Fruit fly (Drosophila melanogaster) whole organism, pupa: ENCODE data around the gene CG16710.

Experiments used
- CG10348 ChIP-seq: fragments of 200-800 bp; sonication (Bioruptor generic); IDR thresholded peaks from 2 replicates; pipeline ENCODE4 v1.3.6; 2022; ENCODE audit warnings: missing biosample characterization, missing genetic modification characterization
- CG12605 ChIP-seq: fragments of 200-800 bp; sonication (Bioruptor generic); IDR thresholded peaks from 2 replicates; pipeline ENCODE4 v1.3.6; 2022; ENCODE audit warnings: missing biosample characterization, missing genetic modification characterization
- CG13204 ChIP-seq: fragments of 200-800 bp; sonication (Bioruptor generic); optimal IDR thresholded peaks from 2 replicates; lab custom pipeline; 2018; ENCODE audit warnings: missing biosample characterization, mild to moderate bottlenecking, missing genetic modification characterization, moderate library complexity
- CG14655 ChIP-seq: fragments of 200-800 bp; sonication (Bioruptor generic); optimal IDR thresholded peaks from 3 replicates; lab custom pipeline; 2017; ENCODE audit warnings: mild to moderate bottlenecking, missing biosample characterization, missing genetic modification reagents, missing genetic modification characterization
- CG15710 ChIP-seq: fragments of 200-800 bp; sonication (Bioruptor generic); optimal IDR thresholded peaks from 2 replicates; lab custom pipeline; 2018; ENCODE audit warnings: missing biosample characterization, mild to moderate bottlenecking, missing genetic modification characterization, moderate library complexity
- CG17806 ChIP-seq: fragments of 200-800 bp; sonication (Bioruptor generic); optimal IDR thresholded peaks from 2 replicates; lab custom pipeline; 2018; ENCODE audit warnings: missing biosample characterization, mild to moderate bottlenecking, missing genetic modification characterization, moderate library complexity
- CG32121 ChIP-seq: fragments of 200-800 bp; sonication (Bioruptor generic); IDR thresholded peaks from 2 replicates; pipeline ENCODE4 v1.3.6; 2022; ENCODE audit warnings: missing biosample characterization, missing genetic modification characterization
- CG34367 ChIP-seq: fragments of 200-800 bp; sonication (Bioruptor generic); optimal IDR thresholded peaks from 2 replicates; lab custom pipeline; 2018; ENCODE audit warnings: missing biosample characterization, mild to moderate bottlenecking, missing genetic modification characterization
- CG4496 ChIP-seq: fragments of 200-800 bp; sonication (Bioruptor generic); IDR thresholded peaks from 3 replicates; pipeline ENCODE4 v1.3.6; 2022; ENCODE audit warnings: missing biosample characterization, missing genetic modification characterization
- CG8159 ChIP-seq: fragments of 200-800 bp; sonication (Bioruptor generic); optimal IDR thresholded peaks from 3 replicates; lab custom pipeline; 2018; ENCODE audit warnings: missing biosample characterization, mild to moderate bottlenecking, missing genetic modification characterization, moderate library complexity
- CG8301 ChIP-seq: fragments of 200-800 bp; sonication (Bioruptor generic); optimal IDR thresholded peaks from 2 replicates; lab custom pipeline; 2018; ENCODE audit warnings: missing biosample characterization, mild to moderate bottlenecking, missing genetic modification characterization
- CG9948 ChIP-seq: fragments of 200-800 bp; sonication (Bioruptor generic); optimal IDR thresholded peaks from 2 replicates; lab custom pipeline; 2018; ENCODE audit warnings: missing biosample characterization, mild to moderate bottlenecking, missing genetic modification characterization, moderate library complexity
- D1 ChIP-seq: fragments of 200-800 bp; sonication (Bioruptor generic); optimal IDR thresholded peaks from 2 replicates; lab custom pipeline; 2018; ENCODE audit warnings: missing biosample characterization, mild to moderate bottlenecking, missing genetic modification characterization, moderate library complexity
- EcR ChIP-seq: fragments of 200-800 bp; sonication (Bioruptor generic); optimal IDR thresholded peaks from 3 replicates; lab custom pipeline; 2019; ENCODE audit warnings: missing biosample characterization, missing genetic modification characterization, mild to moderate bottlenecking, moderate library complexity, missing genetic modification reagents
- Ets98B ChIP-seq: fragments of 200-800 bp; sonication (Bioruptor generic); IDR thresholded peaks from 2 replicates; pipeline ENCODE4 v1.3.6; 2022; ENCODE audit warnings: missing biosample characterization, missing genetic modification characterization
- Pif1A ChIP-seq: fragments of 200-800 bp; sonication (Bioruptor generic); optimal IDR thresholded peaks from 3 replicates; lab custom pipeline; 2016; ENCODE audit warnings: missing biosample characterization, missing genetic modification characterization
- Pif1B ChIP-seq: fragments of 200-800 bp; sonication (Bioruptor generic); optimal IDR thresholded peaks from 3 replicates; lab custom pipeline; 2016; ENCODE audit warnings: missing biosample characterization, missing genetic modification characterization
- Snoo ChIP-seq: fragments of 200-800 bp; sonication (Bioruptor generic); optimal IDR thresholded peaks from 3 replicates; lab custom pipeline; 2017; ENCODE audit warnings: missing biosample characterization, mild to moderate bottlenecking, missing genetic modification characterization, inconsistent platforms
- fd96Ca ChIP-seq: fragments of 200-800 bp; sonication (Bioruptor generic); IDR thresholded peaks from 3 replicates; pipeline ENCODE4 v1.3.6; 2022; ENCODE audit warnings: missing biosample characterization, missing genetic modification characterization
- gl ChIP-seq: fragments of 200-800 bp; sonication (Bioruptor generic); optimal IDR thresholded peaks from 2 replicates; lab custom pipeline; 2018; ENCODE audit warnings: missing biosample characterization, mild to moderate bottlenecking, missing genetic modification characterization
- rn ChIP-seq: fragments of 200-800 bp; sonication (Bioruptor generic); IDR thresholded peaks from 2 replicates; pipeline ENCODE4 v1.3.6; 2022; ENCODE audit warnings: missing biosample characterization, missing genetic modification characterization

Gene CG16710

dm6 chr3R:23711195-23711594 is 28.9 kb downstream of the CG16710 start, which contains the start of gene CG10300:
Gene CG10300 (plus strand): TSS chr3R:23711527.
- TF ChIP-seq EcR (GFP tag; lab: Kevin White, UChicago) (no peak), CG32121 (GFP tag; lab: Robert Waterston, UW) (no peak)

dm6 chr3R:23713901-23714300 is 31.6 kb downstream of the CG16710 start:
- TF ChIP-seq CG13204 (GFP tag; lab: Kevin White, UChicago) (no peak), CG8301 (tag; lab: Kevin White, UChicago) (peak; percentile 54), Pif1A (GFP tag; lab: Kevin White, UChicago) (peak; percentile 76), CG34367 (tag; lab: Kevin White, UChicago) (peak; percentile 70), CG9948 (tag; lab: Kevin White, UChicago) (peak; percentile 53), CG17806 (peak; percentile 61), gl (tag; lab: Kevin White, UChicago) (no peak), CG15710 (peak; percentile 73), CG8159 (tag; lab: Kevin White, UChicago) (peak; percentile 74), CG10348 (GFP tag; lab: Robert Waterston, UW) (no peak), Pif1B (peak; percentile 75), Ets98B (GFP tag; lab: Robert Waterston, UW) (peak; percentile 36; the same call in 1 of the 2 replicates), EcR (GFP tag; lab: Kevin White, UChicago) (no peak), fd96Ca (GFP tag; lab: Robert Waterston, UW) (no peak), CG4496 (GFP tag; lab: Robert Waterston, UW) (peak; percentile 85), CG12605 (GFP tag; lab: Robert Waterston, UW) (peak; percentile 64), Snoo (tag; lab: Kevin White, UChicago) (peak; percentile 78), rn (GFP tag; lab: Robert Waterston, UW) (0 out of 2 replicates have a peak, but pooled peaks have one; percentile 45), CG14655 (GFP tag; lab: Kevin White, UChicago) (peak; percentile 51)

dm6 chr3R:23714852-23715251 is 32.5 kb downstream of the CG16710 start:
- no peak for TF ChIP-seq CG4496 (GFP tag; lab: Robert Waterston, UW)
- TF ChIP-seq D1: no peak
- TF ChIP-seq CG10348 (GFP tag; lab: Robert Waterston, UW): no peak
- no peak for TF ChIP-seq CG8159 (tag; lab: Kevin White, UChicago)
- TF ChIP-seq CG17806: no peak
- no peak for TF ChIP-seq CG34367 (tag; lab: Kevin White, UChicago)
- no peak for TF ChIP-seq CG9948 (tag; lab: Kevin White, UChicago)
- TF ChIP-seq EcR (GFP tag; lab: Kevin White, UChicago): no peak
- TF ChIP-seq Ets98B (GFP tag; lab: Robert Waterston, UW): no peak
- TF ChIP-seq gl (tag; lab: Kevin White, UChicago): no peak
- TF ChIP-seq Pif1B: no peak
- no peak for TF ChIP-seq Pif1A (GFP tag; lab: Kevin White, UChicago)
- no peak for TF ChIP-seq CG32121 (GFP tag; lab: Robert Waterston, UW)
- no peak for TF ChIP-seq CG13204 (GFP tag; lab: Kevin White, UChicago)
- no peak for TF ChIP-seq CG12605 (GFP tag; lab: Robert Waterston, UW)
- TF ChIP-seq CG15710: no peak
- no peak for TF ChIP-seq rn (GFP tag; lab: Robert Waterston, UW)
- no peak for TF ChIP-seq CG8301 (tag; lab: Kevin White, UChicago)

- TF ChIP-seq CG17806 (no peak), CG14655 (GFP tag; lab: Kevin White, UChicago) (no peak)
Observed at dm6 chr3R:23718297-23718941, 36.1 kb downstream of the CG16710 start, which contains the start of gene nau. Gene nau (minus strand): TSS chr3R:23718357.

DNA sequence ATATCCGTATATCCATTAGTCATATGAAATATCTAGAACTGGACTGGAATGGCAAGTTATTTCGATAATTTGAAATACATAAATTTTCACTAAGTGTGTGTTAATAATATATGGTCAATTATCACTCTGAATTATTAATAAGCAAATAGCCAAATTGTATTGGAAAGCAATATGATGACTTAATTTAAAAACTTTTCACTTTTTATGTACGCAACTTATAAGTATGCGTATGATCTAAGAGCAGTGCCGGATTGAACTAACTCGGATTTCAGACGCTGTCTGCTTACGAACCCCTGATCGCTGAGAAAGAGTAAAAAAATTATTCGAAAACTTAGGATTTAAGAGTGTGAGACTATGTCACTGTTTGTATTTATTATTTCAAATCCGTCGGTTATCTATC is 39.2 kb downstream of the CG16710 start, which contains the start of gene CG10232:
TSS of gene CG10232 (minus strand) at position 101 of the 400 bp plus-strand sequence.
- TF ChIP-seq CG12605 (GFP tag; lab: Robert Waterston, UW) (no peak), CG8301 (tag; lab: Kevin White, UChicago) (no peak), CG14655 (GFP tag; lab: Kevin White, UChicago) (no peak), D1 (no peak), Pif1B (no peak), CG17806 (no peak), Pif1A (GFP tag; lab: Kevin White, UChicago) (no peak), CG9948 (tag; lab: Kevin White, UChicago) (no peak), CG4496 (GFP tag; lab: Robert Waterston, UW) (no peak), Ets98B (GFP tag; lab: Robert Waterston, UW) (no peak), gl (tag; lab: Kevin White, UChicago) (no peak), CG13204 (GFP tag; lab: Kevin White, UChicago) (no peak), CG8159 (tag; lab: Kevin White, UChicago) (no peak), CG32121 (GFP tag; lab: Robert Waterston, UW) (no peak), EcR (GFP tag; lab: Kevin White, UChicago) (no peak), CG34367 (tag; lab: Kevin White, UChicago) (no peak), rn (GFP tag; lab: Robert Waterston, UW) (no peak), fd96Ca (GFP tag; lab: Robert Waterston, UW) (no peak), CG10348 (GFP tag; lab: Robert Waterston, UW) (no peak), Snoo (tag; lab: Kevin White, UChicago) (no peak)

dm6 chr3R:23721936-23722335 is 39.6 kb downstream of the CG16710 start:
- peak; percentile 84 for TF ChIP-seq D1
- TF ChIP-seq gl (tag; lab: Kevin White, UChicago): no peak
- TF ChIP-seq, all 21 proteins: peak for 1
